Worm (Caenorhabditis elegans) whole organism, L4 larva: ENCODE data around the gene metl-9.

Experiments used
- daf-8 ChIP-seq: fragments of 200-800 bp; sonication (Bioruptor generic); IDR thresholded peaks from 2 replicates; pipeline ENCODE4 v1.3.6; 2022; ENCODE audit warnings: missing genetic modification characterization, missing compliant biosample characterization
- dve-1 ChIP-seq: sonication (generic microtip); optimal IDR thresholded peaks from 2 replicates; lab custom pipeline; 2017; ENCODE audit warnings: antibody characterized with exemption, mild to moderate bottlenecking, missing genetic modification characterization, missing compliant biosample characterization; ENCODE audit not compliant: insufficient read depth
- lin-13 ChIP-seq: fragments of 150-350 bp; optimal IDR thresholded peaks from 2 replicates; lab custom pipeline; 2014; ENCODE audit warnings: missing biosample characterization, missing genetic modification reagents, missing genetic modification characterization
- zag-1 ChIP-seq: fragments of 150-350 bp; optimal IDR thresholded peaks from 2 replicates; lab custom pipeline; 2014; ENCODE audit warnings: missing biosample characterization, missing genetic modification characterization

ce11 chrX:5190061-5190460, 11.1 kb upstream of the metl-9 start:
- TF ChIP-seq dve-1 (tag; lab: Kevin White, UChicago) (no peak), lin-13 (GFP tag; lab: Kevin White, UChicago) (no peak), zag-1 (tag; lab: Kevin White, UChicago) (no peak), daf-8 (GFP tag; lab: Robert Waterston, UW) (no peak)
